Worm (Caenorhabditis elegans) whole organism, L1 larva: ENCODE data around the gene srw-32.

Source experiments
- aly-2 ChIP-seq: fragments of 150-350 bp; optimal IDR thresholded peaks from 2 replicates; lab custom pipeline; 2014; ENCODE audit warnings: missing biosample characterization, missing genetic modification characterization
- blmp-1 ChIP-seq: fragments of 150-350 bp; optimal IDR thresholded peaks from 2 replicates; lab custom pipeline; 2014; ENCODE audit warnings: missing biosample characterization, missing genetic modification characterization
- dpl-1 ChIP-seq, 3 experiments: fragments of 150-350 bp in 2 of 3; sonication (generic microtip) in 1 of 3; optimal IDR thresholded peaks; 2 replicates each; lab custom pipeline; 2014 to 2017; ENCODE audit warnings: missing biosample characterization in 3 of 3, missing genetic modification characterization in 3 of 3, missing genetic modification reagents in 3 of 3
- elt-2 ChIP-seq: sonication (generic microtip); optimal IDR thresholded peaks from 2 replicates; lab custom pipeline; 2016; ENCODE audit warnings: missing genetic modification characterization, mild to moderate bottlenecking, inconsistent platforms, missing compliant biosample characterization, missing genetic modification reagents
- mdl-1 ChIP-seq, 2 experiments: fragments of 150-350 bp; optimal IDR thresholded peaks; 2 replicates each; lab custom pipeline; 2014 to 2017; ENCODE audit warnings: missing biosample characterization in 2 of 2, missing genetic modification characterization in 2 of 2, inconsistent platforms in 1 of 2
- tbx-2 ChIP-seq: sonication (generic microtip); optimal IDR thresholded peaks from 2 replicates; lab custom pipeline; 2016; ENCODE audit warnings: missing genetic modification characterization, missing compliant biosample characterization
- zag-1 ChIP-seq: fragments of 150-350 bp; optimal IDR thresholded peaks from 2 replicates; lab custom pipeline; 2014; ENCODE audit warnings: missing biosample characterization, missing genetic modification characterization

DNA sequence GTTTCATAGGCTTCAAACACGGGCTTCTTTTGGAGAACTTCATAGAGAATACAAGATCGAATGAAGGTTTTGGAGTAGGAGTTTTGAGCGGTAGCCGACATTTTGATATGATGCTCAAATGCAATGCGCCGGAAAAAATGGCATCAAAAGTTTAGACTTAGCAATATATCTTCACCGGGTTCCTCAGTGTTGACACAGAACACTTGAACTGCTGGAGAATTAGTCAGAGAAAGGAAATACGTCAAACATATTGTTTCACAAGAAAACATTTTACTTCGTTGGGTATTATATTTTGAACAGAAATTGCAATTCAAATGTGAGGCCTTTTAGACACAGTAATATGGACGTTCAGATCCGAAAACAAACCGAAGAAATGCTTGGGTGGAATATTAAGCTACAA lies 49.8 kb downstream of the srw-32 start, which contains the start of gene fbxa-174:
- TF ChIP-seq elt-2 = no peak
- TF ChIP-seq tbx-2 = no peak
- no peak for TF ChIP-seq mdl-1 (tag; optimal IDR thresholded peaks at IDR 0.05; lab: Kevin White, UChicago)
- TF ChIP-seq blmp-1 (tag; lab: Kevin White, UChicago) = no peak
- TF ChIP-seq zag-1 (tag; lab: Kevin White, UChicago) = no peak
- no peak for TF ChIP-seq dpl-1 (GFP tag; optimal IDR thresholded peaks at IDR 0.05; lab: Kevin White, UChicago)
- TF ChIP-seq aly-2 (tag; lab: Kevin White, UChicago) = no peak
